Worm (Caenorhabditis elegans) whole organism, L4/young adult: ENCODE results near the gene K06A4.6.

Source experiments
- W03F9.2 ChIP-seq: fragments of 150-350 bp; optimal IDR thresholded peaks from 2 replicates; lab custom pipeline; 2014; ENCODE audit warnings: missing biosample characterization, missing genetic modification characterization
- dao-5 ChIP-seq: sonication (generic microtip); optimal IDR thresholded peaks from 2 replicates; lab custom pipeline; 2016; ENCODE audit warnings: missing genotype, missing genetic modification characterization, moderate library complexity, missing compliant biosample characterization
- him-1 ChIP-seq: sonication (generic microtip); optimal IDR thresholded peaks from 2 replicates; lab custom pipeline; 2016; ENCODE audit warnings: missing genotype, missing genetic modification reagents, missing genetic modification characterization, missing compliant biosample characterization

DNA sequence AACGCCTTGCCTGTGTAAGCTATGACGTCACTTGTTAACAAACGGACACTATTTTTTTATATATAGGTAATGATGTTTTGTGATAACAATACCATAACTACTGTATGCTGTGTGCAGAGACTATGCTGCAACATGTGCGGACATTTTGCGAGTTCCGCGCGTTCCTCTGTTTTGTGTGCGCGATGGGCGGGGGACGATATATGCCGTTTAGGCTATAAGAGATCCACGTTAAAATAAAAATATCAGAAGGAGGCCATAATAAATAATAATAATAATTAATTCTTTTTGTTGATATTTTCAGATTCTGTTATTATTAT, 40.5 kb downstream of the K06A4.6 start:
- TF ChIP-seq him-1: no peak
- no peak for TF ChIP-seq W03F9.2 (tag; lab: Kevin White, UChicago)
- no peak for TF ChIP-seq dao-5
